Worm (Caenorhabditis elegans) whole organism, dauer: Measurements from ENCODE around the gene dct-6.

Source experiments
- unc-62 ChIP-seq: sonication (generic microtip); optimal IDR thresholded peaks from 2 replicates; lab custom pipeline; 2017; ENCODE audit warnings: missing biosample characterization, missing genetic modification reagents, missing genetic modification characterization

Gene dct-6

DNA sequence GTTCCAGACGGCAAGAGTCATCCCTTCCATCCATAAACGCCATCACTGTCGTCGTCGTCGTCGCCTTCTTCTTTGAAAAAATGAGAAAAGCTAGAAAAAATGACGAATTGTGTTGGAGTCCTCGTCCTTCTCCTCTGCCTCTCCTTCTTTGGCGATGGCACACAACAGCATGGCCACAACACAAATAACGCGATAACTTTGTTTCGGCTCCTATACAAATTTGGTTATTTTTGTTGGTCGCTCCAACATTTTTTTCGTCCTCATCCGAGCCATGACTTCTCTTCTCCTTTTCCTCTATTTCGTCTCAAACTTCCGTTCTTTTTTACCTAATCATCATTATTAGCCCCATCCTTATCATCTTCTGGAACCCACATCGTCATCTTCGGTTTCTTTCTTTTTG lies 25.8 kb downstream of the dct-6 start:
- TF ChIP-seq unc-62: no peak

DNA sequence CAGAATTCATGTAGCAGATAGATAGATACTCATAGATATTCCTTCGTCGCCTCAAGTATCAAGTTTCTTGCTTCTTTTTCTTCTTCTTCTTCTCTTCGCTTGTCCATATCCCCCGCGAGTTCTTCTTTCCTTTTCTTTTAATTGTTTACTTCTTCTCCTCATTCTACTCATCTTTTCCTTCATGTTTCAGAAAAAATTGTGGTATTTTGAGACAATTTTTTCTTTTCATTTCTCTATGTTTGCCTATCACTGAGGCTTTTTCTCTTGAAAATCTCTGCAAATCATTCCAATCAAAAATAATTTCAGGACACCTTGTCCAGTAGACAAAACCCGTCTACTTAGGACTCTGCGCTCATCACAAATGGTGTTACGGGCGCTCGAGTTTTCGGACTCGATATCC lies 26.7 kb downstream of the dct-6 start, which contains the start of gene T04C9.1:
TSS of gene T04C9.1 (plus strand) at position 301 of the 400 bp plus-strand sequence.
- no peak for TF ChIP-seq unc-62

DNA sequence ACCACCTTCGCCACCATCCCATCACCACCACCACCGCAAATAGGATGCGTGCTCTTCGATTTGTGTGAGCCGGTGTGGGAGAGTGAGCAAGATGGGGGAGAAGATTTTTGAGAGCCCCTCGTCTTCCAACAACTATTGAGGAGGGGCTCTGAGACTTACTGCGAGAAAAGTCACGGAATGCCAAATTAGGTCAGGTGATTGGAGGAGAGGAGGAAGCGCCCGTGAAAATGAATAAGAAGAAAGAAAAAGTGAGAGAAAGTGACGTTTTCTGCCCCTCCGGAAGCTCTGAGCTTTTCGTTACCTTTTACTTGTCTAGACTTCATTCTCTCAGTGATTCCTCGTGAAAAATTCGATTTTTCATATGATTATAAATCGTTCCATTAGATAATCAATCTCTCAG lies 32.4 kb downstream of the dct-6 start:
- no peak for TF ChIP-seq unc-62

DNA sequence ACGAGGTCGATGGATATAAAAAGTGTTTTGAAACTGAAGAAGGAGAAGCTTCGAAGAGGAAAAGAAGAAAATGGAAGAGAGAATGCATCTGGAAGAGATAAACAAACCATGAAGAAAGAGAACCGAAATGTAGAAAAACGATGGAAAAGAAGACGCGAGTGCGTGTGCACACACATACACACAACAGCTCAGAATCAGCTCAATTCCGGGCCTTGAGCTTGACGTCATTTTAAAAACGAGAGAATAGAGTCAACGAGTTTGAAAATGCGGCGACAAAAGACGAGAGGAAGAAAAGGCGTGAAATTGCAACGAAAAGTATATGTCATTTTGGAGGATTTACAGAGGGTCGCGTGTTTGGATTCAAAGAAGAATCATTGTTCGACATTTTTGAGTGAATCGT lies 33.4 kb downstream of the dct-6 start:
- no peak for TF ChIP-seq unc-62

DNA sequence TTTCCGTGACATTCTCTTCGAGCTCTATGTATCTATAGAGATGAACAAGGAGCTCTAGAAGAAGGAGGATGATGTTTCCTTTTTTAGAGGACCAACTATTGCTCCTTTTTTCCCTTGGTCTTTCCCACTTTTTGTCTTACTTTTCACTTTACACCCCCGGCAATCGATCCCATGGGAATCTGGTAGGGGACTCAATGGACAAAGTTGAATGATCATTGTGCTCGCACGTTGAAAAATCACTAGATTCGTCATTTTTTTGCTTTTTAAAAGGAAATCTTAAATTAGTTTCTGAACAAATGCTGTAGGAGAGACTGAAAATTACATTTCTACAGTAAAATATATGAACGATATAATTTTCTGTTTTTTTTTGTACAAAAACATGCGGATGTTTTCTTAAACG lies 35.8 kb downstream of the dct-6 start:
- no peak for TF ChIP-seq unc-62

DNA sequence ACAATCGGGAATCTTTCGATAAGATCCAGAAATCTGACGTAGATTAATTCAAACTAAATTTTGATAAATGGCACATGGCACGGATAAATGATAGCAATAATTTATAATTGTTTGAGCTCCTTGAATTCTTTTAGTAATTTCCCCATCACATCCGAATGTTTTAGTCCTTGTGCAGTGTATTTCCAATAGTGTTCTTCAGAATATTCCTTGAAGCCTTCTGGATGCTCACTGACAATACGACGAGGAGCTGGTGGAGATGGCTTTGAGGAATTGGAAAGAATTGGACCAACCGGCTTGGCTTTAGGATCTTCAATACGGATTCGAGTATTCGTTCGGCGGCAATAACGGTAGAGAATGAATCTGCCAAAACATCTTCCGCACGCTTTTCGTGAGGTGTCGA lies 40.2 kb downstream of the dct-6 start:
- no peak for TF ChIP-seq unc-62

DNA sequence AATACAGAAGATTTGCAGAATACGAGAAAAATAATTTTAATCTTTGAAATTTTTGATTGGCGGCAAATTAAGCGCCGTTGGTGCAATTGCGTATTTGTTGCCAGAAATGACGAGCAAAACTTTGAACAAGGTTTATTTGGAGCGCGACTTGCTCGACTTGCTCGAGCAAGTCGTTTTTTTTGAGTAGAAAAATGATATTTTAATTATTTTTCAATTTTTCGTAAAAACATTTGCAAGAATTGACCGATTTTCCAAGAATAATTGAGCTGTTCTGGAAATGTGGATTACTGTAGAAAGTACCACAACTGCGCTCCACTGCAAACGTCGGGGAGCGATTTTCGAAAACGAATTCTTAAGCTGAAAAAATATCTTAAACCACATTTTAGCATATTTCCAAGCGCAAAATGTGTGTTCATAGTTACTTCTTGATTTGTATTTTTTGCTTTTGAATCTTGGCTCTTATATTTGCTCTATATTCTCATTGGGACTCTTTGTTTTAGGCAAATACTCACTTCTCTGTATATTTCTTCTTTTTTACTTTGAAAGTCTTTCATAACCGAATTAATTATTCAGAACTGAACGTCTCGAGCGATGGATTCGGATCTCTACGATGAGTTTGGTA lies 42.9 kb downstream of the dct-6 start, which contains the start of the genes gcna-1 and eftu-2:
TSS of gene gcna-1 (minus strand) at position 96 of the 622 bp plus-strand sequence.
TSS of gene eftu-2 (plus strand) at position 572 of the 622 bp plus-strand sequence.
- TF ChIP-seq unc-62: no peak

DNA sequence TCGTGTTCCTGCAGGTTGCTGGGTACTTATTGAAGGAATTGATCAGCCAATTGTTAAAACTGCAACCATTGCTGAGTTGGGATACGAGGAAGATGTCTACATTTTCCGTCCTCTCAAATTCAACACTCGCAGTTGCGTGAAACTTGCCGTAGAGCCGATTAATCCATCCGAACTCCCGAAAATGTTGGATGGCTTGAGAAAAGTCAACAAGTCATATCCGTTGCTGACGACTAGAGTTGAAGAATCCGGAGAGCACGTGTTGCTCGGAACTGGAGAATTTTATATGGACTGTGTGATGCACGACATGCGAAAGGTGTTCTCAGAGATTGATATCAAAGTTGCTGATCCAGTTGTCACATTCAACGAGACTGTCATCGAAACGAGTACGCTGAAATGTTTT lies 45.1 kb downstream of the dct-6 start:
- TF ChIP-seq unc-62: no peak

DNA sequence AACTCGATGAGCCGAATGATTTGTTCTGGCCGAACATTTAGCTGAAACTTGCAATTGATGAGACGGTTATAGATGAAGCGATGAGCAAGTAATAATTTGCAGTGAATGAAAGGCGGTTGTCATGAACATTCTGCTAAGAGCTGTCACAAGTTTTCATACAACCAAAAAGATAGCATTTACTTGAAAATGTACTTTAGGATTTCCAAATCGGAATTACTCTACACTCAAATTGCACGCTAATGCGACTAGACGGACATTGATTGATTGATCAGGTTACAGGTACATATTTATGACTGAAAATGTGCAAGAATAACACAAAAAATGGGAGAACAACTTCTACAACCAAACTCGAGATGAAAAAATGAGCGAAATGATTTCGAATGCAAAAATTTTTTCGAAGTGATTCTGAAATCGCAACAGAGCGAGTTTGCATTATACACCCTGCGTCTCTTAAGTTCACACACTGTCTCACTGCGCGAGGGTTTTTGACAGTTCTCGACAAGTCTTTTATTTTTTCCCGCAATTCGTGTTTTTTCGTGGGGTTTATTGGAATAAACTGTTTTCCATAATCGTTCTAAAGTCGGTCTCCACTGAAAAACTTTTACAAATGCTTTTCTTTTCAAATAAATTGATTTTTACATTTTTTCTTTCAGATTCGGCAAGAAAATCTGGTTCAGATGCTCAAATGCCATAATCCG lies 53.4 kb downstream of the dct-6 start, which contains the start of the genes npp-10 and cyk-3:
TSS of gene npp-10 (minus strand) at position 51 of the 698 bp plus-strand sequence.
TSS of gene cyk-3 (plus strand) at position 648 of the 698 bp plus-strand sequence.
- TF ChIP-seq unc-62: no peak
